Fruit fly (Drosophila melanogaster): ENCODE measurements around the gene CG2225.

Gene CG2225

dm6 chr2L:21677480-21677930 lies at the start of gene CG2225:
CG2225 (minus strand) TSS chr2L:21677530.
- TF ChIP-seq bigmax (GFP tag; optimal IDR thresholded peaks at IDR 0.05) = no peak
- peak; percentile 21 for TF ChIP-seq CG1603 (tag; optimal IDR thresholded peaks at IDR 0.05)
- TF ChIP-seq CG8290 (GFP tag; optimal IDR thresholded peaks at IDR 0.05) = no peak
- peak in 1 of 2 experiments; percentile 37 for TF ChIP-seq CG8290 (tag; optimal IDR thresholded peaks at IDR 0.05)
- no peak for TF ChIP-seq trem (tag; optimal IDR thresholded peaks at IDR 0.05)
- peak; percentile 12 for TF ChIP-seq dm (GFP tag; optimal IDR thresholded peaks at IDR 0.05)
- TF ChIP-seq amos (GFP tag; IDR thresholded peaks at IDR 0.05; ENCODE audit: partially characterized antibody) = peak; percentile 73
- TF ChIP-seq Hmr (GFP tag; optimal IDR thresholded peaks at IDR 0.05) = no peak
- peak; percentile 70; the same call in 2 of the 3 replicates for TF ChIP-seq Opbp (GFP tag; IDR thresholded peaks at IDR 0.05; ENCODE audit: partially characterized antibody)
- peak; percentile 41; the same call in 1 of the 3 replicates for TF ChIP-seq CG14860 (GFP tag; IDR thresholded peaks at IDR 0.05; ENCODE audit: partially characterized antibody)
- TF ChIP-seq Dll (GFP tag; IDR thresholded peaks at IDR 0.05; ENCODE audit: partially characterized antibody) = peak; percentile 68
- peak; percentile 20 for TF ChIP-seq phol (tag; optimal IDR thresholded peaks at IDR 0.05)
- TF ChIP-seq jigr1 (GFP tag; IDR thresholded peaks at IDR 0.05) = no peak
- peak; percentile 49 for TF ChIP-seq sens (GFP tag)
- no peak for TF ChIP-seq CG13296 (GFP tag; optimal IDR thresholded peaks at IDR 0.05)
- TF ChIP-seq Dip3 (GFP tag; optimal IDR thresholded peaks at IDR 0.05) = no peak
- no peak for TF ChIP-seq dpn (GFP tag; optimal IDR thresholded peaks at IDR 0.05)
- no peak for TF ChIP-seq caup (GFP tag; optimal IDR thresholded peaks at IDR 0.05; ENCODE audit: severe bottlenecking)
- TF ChIP-seq Lhr (GFP tag; optimal IDR thresholded peaks at IDR 0.05) = peak; percentile 10
- peak; percentile 74 for TF ChIP-seq knrl (GFP tag; IDR thresholded peaks at IDR 0.05; ENCODE audit: partially characterized antibody)
- no peak for TF ChIP-seq Dad (GFP tag; optimal IDR thresholded peaks at IDR 0.05)
- 0 out of 3 replicates have a peak, but pooled peaks have one; percentile 55 for TF ChIP-seq Doc3 (GFP tag; IDR thresholded peaks at IDR 0.05; ENCODE audit: partially characterized antibody)
- TF ChIP-seq pzg (GFP tag; optimal IDR thresholded peaks at IDR 0.05) = peak; percentile 43
- peak; percentile 10 for TF ChIP-seq Max (GFP tag; optimal IDR thresholded peaks at IDR 0.05)
- no peak for TF ChIP-seq CG18599 (GFP tag; optimal IDR thresholded peaks at IDR 0.05)
- peak; percentile 49 for TF ChIP-seq gfzf (GFP tag; optimal IDR thresholded peaks at IDR 0.05)
- 0 out of 3 replicates have a peak, but pooled peaks have one; percentile 37 for TF ChIP-seq CG7963 (GFP tag; IDR thresholded peaks at IDR 0.05; ENCODE audit: partially characterized antibody)
- TF ChIP-seq CG2129 (GFP tag; IDR thresholded peaks at IDR 0.05; ENCODE audit: partially characterized antibody) = 0 out of 2 replicates have a peak, but pooled peaks have one; percentile 13
- no peak for TF ChIP-seq CG8944 (GFP tag; optimal IDR thresholded peaks at IDR 0.05)
- TF ChIP-seq Xrp1 (GFP tag; IDR thresholded peaks at IDR 0.05) = no peak
- no peak for TF ChIP-seq PHDP (tag; optimal IDR thresholded peaks at IDR 0.05)
- TF ChIP-seq hbn (GFP tag; IDR thresholded peaks at IDR 0.05; ENCODE audit: partially characterized antibody) = peak; percentile 62
- TF ChIP-seq Ets97D (GFP tag; optimal IDR thresholded peaks at IDR 0.05) = peak; percentile 3
- peak; percentile 0 for TF ChIP-seq Fer1 (GFP tag; optimal IDR thresholded peaks at IDR 0.05)
- peak; percentile 60; the same call in 1 of the 2 replicates for TF ChIP-seq unc-4 (GFP tag; IDR thresholded peaks at IDR 0.05; ENCODE audit: partially characterized antibody)
- TF ChIP-seq nmo (GFP tag; optimal IDR thresholded peaks at IDR 0.05) = peak; percentile 1
- TF ChIP-seq Ptx1 (GFP tag; IDR thresholded peaks at IDR 0.05) = no peak
- peak; percentile 57 for TF ChIP-seq Dref (GFP tag; IDR thresholded peaks at IDR 0.05)
- TF ChIP-seq sna (GFP tag; IDR thresholded peaks at IDR 0.05; ENCODE audit: partially characterized antibody) = peak; percentile 65; the same call in 1 of the 2 replicates
- peak; percentile 7 for TF ChIP-seq Sin3A (optimal IDR thresholded peaks at IDR 0.05)
- TF ChIP-seq CG3995 (GFP tag; optimal IDR thresholded peaks at IDR 0.05) = peak; percentile 70
- no peak for TF ChIP-seq B-H1 (GFP tag; IDR thresholded peaks at IDR 0.05)
- TF ChIP-seq inv (GFP tag; IDR thresholded peaks at IDR 0.05; ENCODE audit: partially characterized antibody) = peak; percentile 56; the same call in 1 of the 2 replicates
- peak; percentile 20; the same call in 1 of the 2 replicates for TF ChIP-seq tna (GFP tag; IDR thresholded peaks at IDR 0.05; ENCODE audit: partially characterized antibody)
- no peak for TF ChIP-seq zfh2 (GFP tag; optimal IDR thresholded peaks at IDR 0.05)
- TF ChIP-seq CG6254 (GFP tag; optimal IDR thresholded peaks at IDR 0.05) = no peak
- TF ChIP-seq CG9609 (GFP tag; optimal IDR thresholded peaks at IDR 0.05) = peak; percentile 18
- peak; percentile 57 for TF ChIP-seq ewg (GFP tag; optimal IDR thresholded peaks at IDR 0.05)

Data from whole organism, embryonic.